Fruit fly (Drosophila melanogaster): Measurements from ENCODE around the gene MFS10.

MFS10 gene

DNA sequence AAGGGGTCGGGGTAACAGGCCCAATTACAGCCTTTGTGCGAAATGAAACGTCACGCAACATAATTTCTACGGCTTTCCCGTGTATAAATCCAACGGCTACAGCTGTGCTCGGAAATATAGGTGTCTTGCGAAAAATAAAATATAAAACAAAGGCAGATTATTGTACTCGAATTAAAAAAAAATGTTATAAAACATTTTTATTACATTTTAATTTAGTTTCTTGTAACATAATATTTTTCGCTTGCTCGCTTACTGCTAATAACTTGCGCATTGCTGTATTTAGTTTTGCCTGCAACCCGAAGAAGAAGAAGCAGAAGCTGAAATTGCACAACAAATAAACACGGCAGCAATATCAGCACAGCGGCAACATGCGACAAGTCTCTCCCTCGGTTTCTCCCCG is 14.3 kb downstream of the MFS10 start (continued):
- TF ChIP-seq hth (optimal IDR thresholded peaks at IDR 0.05) (no peak), ham (GFP tag; IDR thresholded peaks at IDR 0.05) (no peak), CG15073 (GFP tag; optimal IDR thresholded peaks at IDR 0.05) (no peak), CG6272 (GFP tag; IDR thresholded peaks at IDR 0.05) (no peak), ems (GFP tag; optimal IDR thresholded peaks at IDR 0.05) (no peak), dati (GFP tag; IDR thresholded peaks at IDR 0.05) (no peak), CG7928 (GFP tag; optimal IDR thresholded peaks at IDR 0.05) (no peak), crol (GFP tag; IDR thresholded peaks at IDR 0.05) (no peak), CG18764 (GFP tag; optimal IDR thresholded peaks at IDR 0.05) (no peak), CG13424 (tag; optimal IDR thresholded peaks at IDR 0.05) (peak; percentile 55), CG3838 (GFP tag; optimal IDR thresholded peaks at IDR 0.05) (no peak), run (tag; optimal IDR thresholded peaks at IDR 0.05) (peak; percentile 6), phol (tag; optimal IDR thresholded peaks at IDR 0.05) (peak; percentile 51), Fer2 (tag; optimal IDR thresholded peaks at IDR 0.05) (no peak), CG16815 (GFP tag; optimal IDR thresholded peaks at IDR 0.05) (no peak), CG1603 (tag; optimal IDR thresholded peaks at IDR 0.05) (peak; percentile 41), cato (GFP tag; optimal IDR thresholded peaks at IDR 0.05; ENCODE audit: borderline replicate concordance) (no peak), Hand (GFP tag; optimal IDR thresholded peaks at IDR 0.05) (no peak), ash1 (GFP tag; optimal IDR thresholded peaks at IDR 0.05) (no peak), CG18619 (GFP tag; optimal IDR thresholded peaks at IDR 0.05) (no peak), CkIIα-i1 (GFP tag; IDR thresholded peaks at IDR 0.05) (no peak), MTF-1 (GFP tag; optimal IDR thresholded peaks at IDR 0.05; ENCODE audit: borderline replicate concordance) (no peak), CG34422 (GFP tag; IDR thresholded peaks at IDR 0.05) (peak; percentile 37; the same call in 1 of the 3 replicates), repo (GFP tag; optimal IDR thresholded peaks at IDR 0.05) (no peak), Max (GFP tag; optimal IDR thresholded peaks at IDR 0.05) (no peak), Awh (GFP tag; IDR thresholded peaks at IDR 0.05) (peak; percentile 52; the same call in 1 of the 2 replicates), chif (GFP tag; optimal IDR thresholded peaks at IDR 0.05) (no peak), CG13296 (GFP tag; optimal IDR thresholded peaks at IDR 0.05) (peak; percentile 31), Rfx (GFP tag; IDR thresholded peaks at IDR 0.05) (no peak), CG33213 (GFP tag; optimal IDR thresholded peaks at IDR 0.05) (no peak), Taf1 (GFP tag; IDR thresholded peaks at IDR 0.05) (no peak), kah (GFP tag; optimal IDR thresholded peaks at IDR 0.05) (no peak), pnt (GFP tag; optimal IDR thresholded peaks at IDR 0.05) (no peak), CG15696 (tag; optimal IDR thresholded peaks at IDR 0.05) (peak; percentile 31), tup (GFP tag; optimal IDR thresholded peaks at IDR 0.05) (no peak), CG15514 (GFP tag; optimal IDR thresholded peaks at IDR 0.05) (no peak), CG34376 (GFP tag; optimal IDR thresholded peaks at IDR 0.05) (no peak), zf30C (GFP tag; optimal IDR thresholded peaks at IDR 0.05) (no peak), p53 (GFP tag; optimal IDR thresholded peaks at IDR 0.05) (no peak), gem (tag; optimal IDR thresholded peaks at IDR 0.05) (peak; percentile 67), NFAT (GFP tag; IDR thresholded peaks at IDR 0.05) (no peak), prd (optimal IDR thresholded peaks at IDR 0.05) (no peak), prd (GFP tag; IDR thresholded peaks at IDR 0.05) (peak; percentile 84), D19A (tag; optimal IDR thresholded peaks at IDR 0.05) (no peak), CG1792 (GFP tag; optimal IDR thresholded peaks at IDR 0.05) (no peak), CG10543 (GFP tag; optimal IDR thresholded peaks at IDR 0.05) (no peak), CG4404 (GFP tag; IDR thresholded peaks at IDR 0.05) (peak; percentile 39), ftz-f1 (GFP tag; optimal IDR thresholded peaks at IDR 0.05) (no peak), CG7556 (GFP tag; optimal IDR thresholded peaks at IDR 0.05) (no peak), da (GFP tag; optimal IDR thresholded peaks at IDR 0.05) (no peak), CG6813 (GFP tag; optimal IDR thresholded peaks at IDR 0.05) (no peak), vvl (GFP tag; IDR thresholded peaks at IDR 0.05) (peak; percentile 66)

Measured in whole organism, embryonic.